Worm (Caenorhabditis elegans) whole organism, late embryonic: ENCODE results near the gene F56D6.19.

Experiments used
- K09A11.1 ChIP-seq: sonication (generic microtip); optimal IDR thresholded peaks from 2 replicates; lab custom pipeline; 2017; ENCODE audit warnings: antibody characterized with exemption, mild to moderate bottlenecking, missing genetic modification characterization, missing compliant biosample characterization; ENCODE audit not compliant: insufficient read depth
- Y22D7AL.16 ChIP-seq: sonication (generic microtip); optimal IDR thresholded peaks from 2 replicates; lab custom pipeline; 2016; ENCODE audit warnings: missing genetic modification characterization, missing compliant biosample characterization
- ahr-1 ChIP-seq: sonication (generic microtip); optimal IDR thresholded peaks from 2 replicates; lab custom pipeline; 2016; ENCODE audit warnings: missing genetic modification characterization, missing compliant biosample characterization
- ama-1 ChIP-seq: fragments of 150-350 bp; optimal IDR thresholded peaks from 2 replicates; lab custom pipeline; 2014
- dmd-4 ChIP-seq: sonication (generic microtip); optimal IDR thresholded peaks from 2 replicates; lab custom pipeline; 2016; ENCODE audit warnings: borderline replicate concordance, missing genetic modification characterization, missing compliant biosample characterization
- hlh-30 ChIP-seq: sonication (generic microtip); optimal IDR thresholded peaks from 2 replicates; lab custom pipeline; 2017; ENCODE audit warnings: antibody characterized with exemption, missing genetic modification characterization, missing compliant biosample characterization; ENCODE audit not compliant: insufficient read depth
- hlh-6 ChIP-seq: sonication (generic microtip); optimal IDR thresholded peaks from 2 replicates; lab custom pipeline; 2016; ENCODE audit warnings: missing genotype, missing genetic modification characterization, missing compliant biosample characterization
- lin-11 ChIP-seq: fragments of 200-800 bp; sonication (Bioruptor generic); optimal IDR thresholded peaks from 2 replicates; lab custom pipeline; 2018; ENCODE audit warnings: mild to moderate bottlenecking, missing genetic modification characterization, missing compliant biosample characterization
- nhr-11 ChIP-seq: fragments of 150-350 bp; optimal IDR thresholded peaks from 2 replicates; lab custom pipeline; 2014; ENCODE audit warnings: missing biosample characterization, missing genetic modification characterization
- pax-1 ChIP-seq: fragments of 150-350 bp; optimal IDR thresholded peaks from 2 replicates; lab custom pipeline; 2014; ENCODE audit warnings: missing biosample characterization, missing genetic modification characterization
- pqm-1 ChIP-seq: sonication (generic microtip); optimal IDR thresholded peaks from 2 replicates; lab custom pipeline; 2016; ENCODE audit warnings: missing genetic modification characterization, missing compliant biosample characterization
- sox-4 ChIP-seq: sonication (generic microtip); optimal IDR thresholded peaks from 2 replicates; lab custom pipeline; 2017; ENCODE audit warnings: mild to moderate bottlenecking, missing genetic modification characterization, inconsistent platforms, missing compliant biosample characterization

ce11 chrIV:3875260-3875659 lies 39.3 kb upstream of the F56D6.19 start:
- TF ChIP-seq K09A11.1, result no peak
- no peak for TF ChIP-seq hlh-6 (tag; lab: Kevin White, UChicago)
- TF ChIP-seq pqm-1 (tag; lab: Kevin White, UChicago), result no peak
- no peak for TF ChIP-seq dmd-4
- TF ChIP-seq lin-11, result no peak
- no peak for TF ChIP-seq pax-1 (tag; lab: Kevin White, UChicago)
- TF ChIP-seq Y22D7AL.16 (tag; lab: Kevin White, UChicago), result no peak
- no peak for TF ChIP-seq ama-1 (lab: Kevin White, UChicago)
- TF ChIP-seq hlh-30 (tag; lab: Kevin White, UChicago), result no peak
- TF ChIP-seq ahr-1, result no peak
- TF ChIP-seq sox-4 (tag; lab: Kevin White, UChicago), result no peak
- no peak for TF ChIP-seq nhr-11 (tag; lab: Kevin White, UChicago)
